Worm (Caenorhabditis elegans) whole organism, young adult: ENCODE data around the gene ztf-8.

Source experiments
- B0019.2 ChIP-seq: fragments of 200-800 bp; sonication (Bioruptor generic); conservative IDR thresholded peaks from 2 replicates; pipeline ENCODE4 v1.3.6; 2022; ENCODE audit warnings: missing genetic modification reagents, missing genetic modification characterization, missing compliant biosample characterization
- B0261.1 ChIP-seq: sonication (generic microtip); optimal IDR thresholded peaks from 2 replicates; lab custom pipeline; 2016; ENCODE audit warnings: mild to moderate bottlenecking, missing genetic modification characterization, moderate library complexity, missing compliant biosample characterization
- B0336.3 ChIP-seq: fragments of 200-800 bp; sonication (Bioruptor generic); IDR thresholded peaks from 2 replicates; pipeline ENCODE4 v1.3.6; 2022; ENCODE audit warnings: missing genetic modification characterization, missing compliant biosample characterization
- C17E4.6 ChIP-seq: fragments of 200-800 bp; sonication (Bioruptor generic); IDR thresholded peaks from 2 replicates; pipeline ENCODE4 v1.3.6; 2022; ENCODE audit warnings: missing genetic modification reagents, missing genetic modification characterization, missing compliant biosample characterization
- D2030.7 ChIP-seq: fragments of 200-800 bp; sonication (Bioruptor generic); IDR thresholded peaks from 2 replicates; pipeline ENCODE4 v1.3.6; 2022; ENCODE audit warnings: missing genetic modification reagents, missing genetic modification characterization, missing compliant biosample characterization
- F33H1.4 ChIP-seq: fragments of 200-800 bp; sonication (Bioruptor generic); IDR thresholded peaks from 2 replicates; pipeline ENCODE4 v1.3.6; 2022; ENCODE audit warnings: missing genetic modification reagents, missing genetic modification characterization, missing compliant biosample characterization
- F37B4.10 ChIP-seq: fragments of 200-800 bp; sonication (Bioruptor generic); IDR thresholded peaks from 2 replicates; pipeline ENCODE4 v1.3.6; 2022; ENCODE audit warnings: missing genetic modification characterization, missing compliant biosample characterization
- F39B2.1 ChIP-seq: fragments of 200-800 bp; sonication (Bioruptor generic); IDR thresholded peaks from 2 replicates; pipeline ENCODE4 v1.3.6; 2022; ENCODE audit warnings: missing genetic modification reagents, missing genetic modification characterization, missing compliant biosample characterization
- F49E8.2 ChIP-seq: sonication (generic microtip); optimal IDR thresholded peaks from 3 replicates; lab custom pipeline; 2017; ENCODE audit warnings: missing genetic modification characterization, mild to moderate bottlenecking, missing compliant biosample characterization, antibody characterized with exemption, moderate library complexity; ENCODE audit not compliant: insufficient read depth
- K11D2.4 ChIP-seq: fragments of 200-800 bp; sonication (Bioruptor generic); IDR thresholded peaks from 2 replicates; pipeline ENCODE4 v1.3.6; 2022; ENCODE audit warnings: missing genetic modification reagents, missing genetic modification characterization, missing compliant biosample characterization
- T07F8.4 ChIP-seq: sonication (generic microtip); optimal IDR thresholded peaks from 2 replicates; lab custom pipeline; 2016; ENCODE audit warnings: mild to moderate bottlenecking, missing genetic modification characterization, moderate library complexity, missing compliant biosample characterization
- T26A5.8 ChIP-seq: sonication (generic microtip); optimal IDR thresholded peaks from 2 replicates; lab custom pipeline; 2016; ENCODE audit warnings: missing genetic modification characterization, missing compliant biosample characterization
- Y53G8AR.9 ChIP-seq: fragments of 200-800 bp; sonication (Bioruptor generic); conservative IDR thresholded peaks from 2 replicates; pipeline ENCODE4 v1.3.6; 2022; ENCODE audit warnings: missing genetic modification reagents, missing genetic modification characterization, missing compliant biosample characterization
- Y56A3A.18 ChIP-seq: fragments of 200-800 bp; sonication (Bioruptor generic); IDR thresholded peaks from 2 replicates; pipeline ENCODE4 v1.3.6; 2022; ENCODE audit warnings: missing genetic modification reagents, missing genetic modification characterization, missing compliant biosample characterization
- Y67H2A.10 ChIP-seq: fragments of 200-800 bp; sonication (Bioruptor generic); conservative IDR thresholded peaks from 2 replicates; pipeline ENCODE4 v1.3.6; 2022; ENCODE audit warnings: missing genetic modification reagents, missing genetic modification characterization, missing compliant biosample characterization
- ama-1 ChIP-seq, 3 experiments: fragments of 150-350 bp in 1 of 3; sonication (generic microtip) in 2 of 3; optimal IDR thresholded peaks; 2 replicates each; lab custom pipeline; 2014 to 2018; ENCODE audit warnings: missing biosample characterization in 2 of 3, missing genetic modification characterization in 2 of 3, missing genetic modification reagents in 2 of 3
- aptf-3 ChIP-seq: fragments of 200-800 bp; sonication (Bioruptor generic); IDR thresholded peaks from 2 replicates; pipeline ENCODE4 v1.3.6; 2022; ENCODE audit warnings: missing genetic modification characterization, missing compliant biosample characterization
- atf-7 ChIP-seq: sonication (generic microtip); optimal IDR thresholded peaks from 2 replicates; lab custom pipeline; 2017; ENCODE audit warnings: mild to moderate bottlenecking, missing genetic modification characterization, missing compliant biosample characterization
- attf-6 ChIP-seq: fragments of 200-800 bp; sonication (Bioruptor generic); IDR thresholded peaks from 2 replicates; pipeline ENCODE4 v1.3.6; 2022; ENCODE audit warnings: missing genetic modification reagents, missing genetic modification characterization, missing compliant biosample characterization
- cebp-2 ChIP-seq: fragments of 200-800 bp; sonication (Bioruptor generic); IDR thresholded peaks from 2 replicates; pipeline ENCODE4 v1.3.6; 2022; ENCODE audit warnings: missing genetic modification characterization, missing compliant biosample characterization
- ceh-100 ChIP-seq: fragments of 200-800 bp; sonication (Bioruptor generic); IDR thresholded peaks from 2 replicates; pipeline ENCODE4 v1.3.6; 2022; ENCODE audit warnings: missing genetic modification reagents, missing genetic modification characterization, missing compliant biosample characterization
- ceh-40 ChIP-seq: fragments of 200-800 bp; sonication (Bioruptor generic); IDR thresholded peaks from 2 replicates; pipeline ENCODE4 v1.3.6; 2022; ENCODE audit warnings: missing genetic modification characterization, missing compliant biosample characterization
- ceh-58 ChIP-seq: fragments of 200-800 bp; sonication (Bioruptor generic); IDR thresholded peaks from 2 replicates; pipeline ENCODE4 v1.3.6; 2022; ENCODE audit warnings: missing genetic modification characterization, missing compliant biosample characterization
- die-1 ChIP-seq: sonication (generic microtip); optimal IDR thresholded peaks from 2 replicates; lab custom pipeline; 2016; ENCODE audit warnings: missing genotype, mild to moderate bottlenecking, missing genetic modification characterization, missing compliant biosample characterization
- fkh-3 ChIP-seq: sonication (generic microtip); optimal IDR thresholded peaks from 2 replicates; lab custom pipeline; 2016; ENCODE audit warnings: mild to moderate bottlenecking, missing genetic modification characterization, missing compliant biosample characterization
- gei-17 ChIP-seq: fragments of 200-800 bp; sonication (Bioruptor generic); optimal IDR thresholded peaks from 2 replicates; lab custom pipeline; 2018; ENCODE audit warnings: mild to moderate bottlenecking, missing genetic modification characterization, missing compliant biosample characterization
- hlh-26 ChIP-seq: fragments of 200-800 bp; sonication (Bioruptor generic); conservative IDR thresholded peaks from 2 replicates; pipeline ENCODE4 v1.3.6; 2022; ENCODE audit warnings: missing genetic modification reagents, missing genetic modification characterization, missing compliant biosample characterization
- hmg-1.2 ChIP-seq: fragments of 200-800 bp; sonication (Bioruptor generic); IDR thresholded peaks from 2 replicates; pipeline ENCODE4 v1.3.6; 2022; ENCODE audit warnings: missing genetic modification reagents, missing genetic modification characterization, missing compliant biosample characterization
- hsf-1 ChIP-seq: fragments of 200-800 bp; sonication (Bioruptor generic); IDR thresholded peaks from 2 replicates; pipeline ENCODE4 v1.3.6; 2022; ENCODE audit warnings: missing genetic modification reagents, missing genetic modification characterization, missing compliant biosample characterization
- lag-1 ChIP-seq: fragments of 200-800 bp; sonication (Bioruptor generic); IDR thresholded peaks from 2 replicates; pipeline ENCODE4 v1.3.6; 2022; ENCODE audit warnings: missing genetic modification reagents, missing genetic modification characterization, missing compliant biosample characterization
- let-607 ChIP-seq, 2 experiments: fragments of 200-800 bp in 1 of 2; sonication (Bioruptor generic) in 1 of 2; sonication (generic microtip) in 1 of 2; optimal IDR thresholded peaks; 2 replicates each; lab custom pipeline; 2016 to 2018; ENCODE audit warnings: mild to moderate bottlenecking in 2 of 2, missing compliant biosample characterization in 2 of 2, missing genetic modification characterization in 2 of 2, moderate library complexity in 2 of 2, missing genotype in 1 of 2
- lin-35 ChIP-seq, 3 experiments: fragments of 150-350 bp in 2 of 3; sonication (generic microtip) in 1 of 3; optimal IDR thresholded peaks; 2 replicates each; lab custom pipeline; 2014 to 2018; ENCODE audit warnings: missing biosample characterization in 3 of 3, missing genetic modification characterization in 3 of 3, missing genetic modification reagents in 3 of 3
- lin-54 ChIP-seq: fragments of 200-800 bp; sonication (Bioruptor generic); optimal IDR thresholded peaks from 2 replicates; lab custom pipeline; 2018; ENCODE audit warnings: mild to moderate bottlenecking, missing genetic modification characterization, missing compliant biosample characterization
- lsl-1 ChIP-seq: fragments of 200-800 bp; sonication (Bioruptor generic); optimal IDR thresholded peaks from 2 replicates; lab custom pipeline; 2018; ENCODE audit warnings: mild to moderate bottlenecking, missing genetic modification characterization, moderate library complexity, missing compliant biosample characterization
- madf-3 ChIP-seq: fragments of 200-800 bp; sonication (Bioruptor generic); IDR thresholded peaks from 2 replicates; pipeline ENCODE4 v1.3.6; 2022; ENCODE audit warnings: missing genetic modification reagents, missing genetic modification characterization, missing compliant biosample characterization
- madf-6 ChIP-seq: fragments of 200-800 bp; sonication (Bioruptor generic); IDR thresholded peaks from 2 replicates; pipeline ENCODE4 v1.3.6; 2022; ENCODE audit warnings: missing genetic modification reagents, missing genetic modification characterization, missing compliant biosample characterization
- madf-8 ChIP-seq: fragments of 200-800 bp; sonication (Bioruptor generic); conservative IDR thresholded peaks from 2 replicates; pipeline ENCODE4 v1.3.6; 2022; ENCODE audit warnings: missing genetic modification reagents, missing genetic modification characterization, missing compliant biosample characterization
- nfyb-1 ChIP-seq: fragments of 200-800 bp; sonication (Bioruptor generic); IDR thresholded peaks from 2 replicates; pipeline ENCODE4 v1.3.6; 2022; ENCODE audit warnings: missing genetic modification reagents, missing genetic modification characterization, missing compliant biosample characterization
- nhr-120 ChIP-seq: fragments of 200-800 bp; sonication (Bioruptor generic); IDR thresholded peaks from 2 replicates; pipeline ENCODE4 v1.3.6; 2022; ENCODE audit warnings: missing genetic modification characterization, missing compliant biosample characterization
- nhr-27 ChIP-seq: fragments of 200-800 bp; sonication (Bioruptor generic); optimal IDR thresholded peaks from 2 replicates; lab custom pipeline; 2018; ENCODE audit warnings: mild to moderate bottlenecking, missing genetic modification characterization, moderate library complexity, missing compliant biosample characterization
- pbrm-1 ChIP-seq: fragments of 200-800 bp; sonication (Bioruptor generic); IDR thresholded peaks from 2 replicates; pipeline ENCODE4 v1.3.6; 2022; ENCODE audit warnings: missing genetic modification reagents, missing genetic modification characterization, missing compliant biosample characterization
- repo-1 ChIP-seq: sonication (generic microtip); optimal IDR thresholded peaks from 2 replicates; lab custom pipeline; 2017; ENCODE audit warnings: mild to moderate bottlenecking, missing genetic modification characterization, missing compliant biosample characterization
- snpc-1.1 ChIP-seq: sonication (generic microtip); optimal IDR thresholded peaks from 2 replicates; lab custom pipeline; 2017; ENCODE audit warnings: missing genetic modification characterization, mild to moderate bottlenecking, missing compliant biosample characterization, antibody characterized with exemption, moderate library complexity, missing genotype, missing genetic modification reagents; ENCODE audit not compliant: insufficient read depth
- unc-130 ChIP-seq: sonication (generic microtip); optimal IDR thresholded peaks from 2 replicates; lab custom pipeline; 2016; ENCODE audit warnings: missing genetic modification reagents, missing genetic modification characterization, missing compliant biosample characterization
- ztf-18 ChIP-seq: sonication (generic microtip); optimal IDR thresholded peaks from 2 replicates; lab custom pipeline; 2016; ENCODE audit warnings: missing genotype, mild to moderate bottlenecking, missing genetic modification characterization, missing compliant biosample characterization
- ztf-22 ChIP-seq: fragments of 200-800 bp; sonication (Bioruptor generic); optimal IDR thresholded peaks from 2 replicates; lab custom pipeline; 2018; ENCODE audit warnings: mild to moderate bottlenecking, missing genetic modification characterization, moderate library complexity, missing compliant biosample characterization
- ztf-28 ChIP-seq: fragments of 200-800 bp; sonication (Bioruptor generic); IDR thresholded peaks from 2 replicates; pipeline ENCODE4 v1.3.6; 2022; ENCODE audit warnings: missing genetic modification reagents, missing genetic modification characterization, missing compliant biosample characterization
- ztf-6 ChIP-seq: fragments of 200-800 bp; sonication (Bioruptor generic); IDR thresholded peaks from 2 replicates; pipeline ENCODE4 v1.3.6; 2022; ENCODE audit warnings: missing genetic modification reagents, missing genetic modification characterization, missing compliant biosample characterization

The ztf-8 gene

ce11 chrIII:5273396-5273857, at the start of gene ztf-8:
ztf-8 (minus strand) TSS chrIII:5273471.
- TF ChIP-seq ztf-6 (GFP tag; lab: Robert Waterston, UW) (no peak), Y56A3A.18 (no peak), madf-3 (GFP tag; lab: Robert Waterston, UW) (0 out of 2 replicates have a peak, but pooled peaks have one; percentile 51), ceh-100 (GFP tag; lab: Robert Waterston, UW) (no peak), pbrm-1 (GFP tag; lab: Robert Waterston, UW) (no peak), fkh-3 (tag; lab: Kevin White, UChicago) (no peak), F39B2.1 (GFP tag; lab: Robert Waterston, UW) (no peak), gei-17 (GFP tag; lab: Kevin White, UChicago) (no peak), nhr-27 (tag; lab: Kevin White, UChicago) (no peak), ztf-18 (tag; lab: Kevin White, UChicago) (no peak), C17E4.6 (GFP tag; lab: Robert Waterston, UW) (no peak), ceh-40 (GFP tag; lab: Robert Waterston, UW) (no peak), F49E8.2 (peak; percentile 75), nhr-120 (GFP tag; lab: Robert Waterston, UW) (no peak), lsl-1 (GFP tag; lab: Kevin White, UChicago) (no peak), Y67H2A.10 (GFP tag; lab: Robert Waterston, UW) (no peak), unc-130 (GFP tag; lab: Kevin White, UChicago) (peak; percentile 10), let-607 (tag; optimal IDR thresholded peaks at IDR 0.05; lab: Kevin White, UChicago) (no peak), madf-6 (GFP tag; lab: Robert Waterston, UW) (peak; percentile 65), attf-6 (GFP tag; lab: Robert Waterston, UW) (0 out of 2 replicates have a peak, but pooled peaks have one; percentile 47), nfyb-1 (0 out of 2 replicates have a peak, but pooled peaks have one; percentile 27), F37B4.10 (no peak), madf-8 (GFP tag; lab: Robert Waterston, UW) (no peak), atf-7 (tag; lab: Kevin White, UChicago) (peak; percentile 31), F33H1.4 (no peak; the same call in 1 of the 2 replicates), Y53G8AR.9 (GFP tag; lab: Robert Waterston, UW) (peak; percentile 66; the same call in 1 of the 2 replicates), hlh-26 (GFP tag; lab: Robert Waterston, UW) (no peak), snpc-1.1 (peak; percentile 54), K11D2.4 (GFP tag; lab: Robert Waterston, UW) (no peak), T07F8.4 (tag; lab: Kevin White, UChicago) (no peak), repo-1 (tag; lab: Kevin White, UChicago) (peak; percentile 79), ztf-28 (no peak), ztf-22 (GFP tag; lab: Kevin White, UChicago) (no peak), ceh-58 (GFP tag; lab: Robert Waterston, UW) (no peak), cebp-2 (GFP tag; lab: Robert Waterston, UW) (no peak), lin-54 (GFP tag; lab: Kevin White, UChicago) (peak; percentile 45), lin-35 (GFP tag; optimal IDR thresholded peaks at IDR 0.05; lab: Kevin White, UChicago) (peak in 1 of 3 experiments; percentile 22), B0019.2 (no peak), lag-1 (no peak), D2030.7 (GFP tag; lab: Robert Waterston, UW) (no peak), die-1 (tag; lab: Kevin White, UChicago) (peak; percentile 32), hmg-1.2 (peak; percentile 18; the same call in 1 of the 2 replicates), B0336.3 (GFP tag; lab: Robert Waterston, UW) (peak; percentile 72), B0261.1 (tag; lab: Kevin White, UChicago) (peak; percentile 2), ama-1 (optimal IDR thresholded peaks at IDR 0.05; lab: Kevin White, UChicago) (peak; percentile 37), ama-1 (GFP tag; optimal IDR thresholded peaks at IDR 0.05; lab: Kevin White, UChicago) (peak in 1 of 2 experiments; percentile 5), hsf-1 (GFP tag; lab: Robert Waterston, UW) (peak; percentile 52; the same call in 1 of the 2 replicates), T26A5.8 (tag; lab: Kevin White, UChicago) (peak; percentile 30), aptf-3 (GFP tag; lab: Robert Waterston, UW) (0 out of 2 replicates have a peak, but pooled peaks have one; percentile 22)
